Fruit fly (Drosophila melanogaster) whole organism, embryonic: ENCODE measurements around the gene BomT3.

Experiments used
- CG4282 ChIP-seq: fragments of 200-800 bp; sonication (Bioruptor generic); optimal IDR thresholded peaks from 2 replicates; lab custom pipeline; 2016; ENCODE audit warnings: missing biosample characterization, missing genetic modification characterization
- CG5180 ChIP-seq: fragments of 200-800 bp; sonication (Bioruptor generic); optimal IDR thresholded peaks from 3 replicates; lab custom pipeline; 2017; ENCODE audit warnings: missing biosample characterization, missing genetic modification characterization, mild to moderate bottlenecking, moderate library complexity, missing genetic modification reagents
- Vsx1 ChIP-seq: fragments of 200-800 bp; sonication (Bioruptor generic); optimal IDR thresholded peaks from 2 replicates; lab custom pipeline; 2017; ENCODE audit warnings: missing biosample characterization, mild to moderate bottlenecking, missing genetic modification characterization, missing genetic modification reagents
- pan ChIP-seq, 4 experiments: fragments of >200 bp in 3 of 4; fragments of 200-800 bp in 1 of 4; sonication (Bioruptor generic) in 1 of 4; optimal IDR thresholded peaks in 3 of 4; IDR thresholded peaks in 1 of 4; 2 replicates each; pipeline versions ENCODE4 v1.3.6 to Lab custom; 2017 to 2022; ENCODE audit warnings: missing biosample characterization in 2 of 4, missing genetic modification characterization in 2 of 4, mixed read lengths in 1 of 4

DNA sequence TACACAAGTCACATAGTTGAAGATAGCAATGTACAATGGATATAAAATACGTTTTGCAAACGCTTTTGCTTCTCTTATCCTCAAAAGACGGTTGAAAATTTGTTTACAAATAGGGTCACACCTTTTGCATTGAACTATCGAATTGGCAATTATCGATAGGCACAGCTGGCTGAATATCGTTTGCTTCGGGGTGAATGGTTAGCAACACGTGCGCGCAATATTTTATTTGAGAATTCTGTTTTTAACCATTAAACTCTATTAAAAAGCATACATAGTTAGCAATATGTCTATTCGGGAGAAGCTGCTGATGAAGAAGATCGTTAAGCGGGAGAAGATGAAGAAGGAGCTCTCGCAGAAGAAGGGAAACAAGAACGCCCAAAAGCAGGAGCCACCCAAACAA lies 50.6 kb downstream of the BomT3 start:
- TF ChIP-seq pan (optimal IDR thresholded peaks at IDR 0.05; lab: Kevin White, UChicago) = no peak
- TF ChIP-seq pan (GFP tag; optimal IDR thresholded peaks at IDR 0.05 in 1 of 2, IDR thresholded peaks at IDR 0.05 in 1 of 2) = no peak
- no peak for TF ChIP-seq Vsx1 (GFP tag; lab: Kevin White, UChicago)
- no peak for TF ChIP-seq CG4282 (GFP tag; lab: Kevin White, UChicago)
- no peak for TF ChIP-seq CG5180 (GFP tag; lab: Kevin White, UChicago)
